Fruit fly (Drosophila melanogaster): ENCODE data around the gene X11Lbeta.

The X11Lbeta gene

DNA sequence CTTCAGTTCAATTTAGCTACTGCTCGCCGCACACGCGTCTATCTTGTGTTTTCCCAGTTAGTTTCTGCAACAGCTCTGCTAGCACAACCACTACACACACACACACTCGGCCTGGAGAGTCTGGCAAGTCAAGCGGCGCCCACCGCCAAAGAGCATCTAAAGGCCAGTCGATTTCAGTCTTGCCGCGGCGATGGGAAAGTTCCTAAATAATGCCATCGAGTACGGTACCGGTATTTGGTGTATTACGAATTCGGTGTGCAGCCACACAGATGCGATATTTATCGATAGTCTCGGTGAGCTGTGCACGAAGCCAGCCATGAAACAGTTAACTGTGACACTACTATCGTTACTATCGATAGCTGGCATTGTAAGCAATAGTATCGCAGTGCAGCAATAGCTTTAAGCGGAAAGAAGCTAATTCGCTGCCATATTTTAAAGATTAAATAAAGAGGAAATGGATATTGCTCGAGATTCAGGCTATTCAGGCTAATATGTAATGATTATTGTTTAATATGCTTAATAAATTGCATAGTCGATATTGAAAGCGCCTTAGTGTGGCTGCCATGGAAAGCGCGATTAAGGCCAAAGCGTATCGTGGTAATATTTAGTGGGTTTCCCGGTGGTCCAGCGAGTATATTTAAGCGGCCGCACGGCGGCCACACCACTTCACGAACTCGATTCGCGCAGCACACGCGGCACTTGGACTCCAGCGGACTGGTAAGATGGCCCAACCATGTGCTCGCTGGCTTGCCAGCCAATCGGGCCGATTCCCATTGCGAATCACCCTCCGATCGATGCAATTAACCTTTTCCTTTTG, 117.4 kb downstream of the X11Lbeta start, which contains the start of gene stx (continued):
- peak; percentile 69 for TF ChIP-seq wek (GFP tag; optimal IDR thresholded peaks at IDR 0.05)
- TF ChIP-seq CG13287 (GFP tag; IDR thresholded peaks at IDR 0.05; ENCODE audit: partially characterized antibody) = peak; percentile 95
- TF ChIP-seq NC2β (GFP tag; optimal IDR thresholded peaks at IDR 0.05) = peak; percentile 11
- peak; percentile 96 for TF ChIP-seq HLH4C (GFP tag; IDR thresholded peaks at IDR 0.05; ENCODE audit: partially characterized antibody)
- peak; percentile 48; the same call in 2 of the 3 replicates for TF ChIP-seq zfh1 (GFP tag; IDR thresholded peaks at IDR 0.05)
- TF ChIP-seq CG7556 (GFP tag; optimal IDR thresholded peaks at IDR 0.05) = no peak
- peak in 1 of 2 experiments; percentile 13 for TF ChIP-seq insv (GFP tag; optimal IDR thresholded peaks at IDR 0.05)
- peak; percentile 97 for TF ChIP-seq unc-4 (GFP tag; IDR thresholded peaks at IDR 0.05; ENCODE audit: partially characterized antibody)
- no peak for TF ChIP-seq fd3F (GFP tag; optimal IDR thresholded peaks at IDR 0.05)
- TF ChIP-seq ken (GFP tag; IDR thresholded peaks at IDR 0.05) = peak; percentile 56; the same call in 1 of the 3 replicates
- TF ChIP-seq CG8089 (GFP tag; optimal IDR thresholded peaks at IDR 0.05) = no peak
- no peak for TF ChIP-seq CG4282 (GFP tag; optimal IDR thresholded peaks at IDR 0.05)
- 0 out of 2 replicates have a peak, but pooled peaks have one; percentile 14 for TF ChIP-seq gsb (GFP tag; IDR thresholded peaks at IDR 0.05)
- TF ChIP-seq ham (GFP tag; IDR thresholded peaks at IDR 0.05) = no peak; the same call in 1 of the 2 replicates
- no peak for TF ChIP-seq da (GFP tag; optimal IDR thresholded peaks at IDR 0.05)
- TF ChIP-seq HLH3B (GFP tag; IDR thresholded peaks at IDR 0.05) = 0 out of 2 replicates have a peak, but pooled peaks have one; percentile 25
- peak; percentile 35 for TF ChIP-seq vvl (GFP tag; IDR thresholded peaks at IDR 0.05)
- TF ChIP-seq CG15514 (GFP tag; optimal IDR thresholded peaks at IDR 0.05) = peak; percentile 26
- peak; percentile 90 for TF ChIP-seq ato (GFP tag; IDR thresholded peaks at IDR 0.05; ENCODE audit: partially characterized antibody)
- TF ChIP-seq Atf3 (GFP tag; optimal IDR thresholded peaks at IDR 0.05) = no peak
- TF ChIP-seq Aef1 (GFP tag; IDR thresholded peaks at IDR 0.05) = no peak
- peak; percentile 32; the same call in 2 of the 3 replicates for TF ChIP-seq sr (GFP tag; IDR thresholded peaks at IDR 0.05)
- no peak for TF ChIP-seq ro (GFP tag; IDR thresholded peaks at IDR 0.05)
- peak; percentile 57; the same call in 2 of the 3 replicates for TF ChIP-seq CG17361 (GFP tag; IDR thresholded peaks at IDR 0.05)
- TF ChIP-seq amos (GFP tag; IDR thresholded peaks at IDR 0.05; ENCODE audit: partially characterized antibody) = peak; percentile 98
- TF ChIP-seq fd96Cb (tag; optimal IDR thresholded peaks at IDR 0.05) = no peak
- no peak for TF ChIP-seq CG8388 (GFP tag; optimal IDR thresholded peaks at IDR 0.05)
- peak; percentile 8 for TF ChIP-seq CG15601 (tag; optimal IDR thresholded peaks at IDR 0.05)
- TF ChIP-seq Scr (GFP tag; IDR thresholded peaks at IDR 0.05; ENCODE audit: partially characterized antibody) = peak; percentile 99
- TF ChIP-seq CG11456 (GFP tag; IDR thresholded peaks at IDR 0.05) = peak; percentile 80
- TF ChIP-seq bcd (GFP tag; optimal IDR thresholded peaks at IDR 0.05) = no peak
- TF ChIP-seq ranshi (GFP tag; IDR thresholded peaks at IDR 0.05) = peak; percentile 57; the same call in 1 of the 2 replicates
- no peak for TF ChIP-seq zen (tag; optimal IDR thresholded peaks at IDR 0.05)
- peak; percentile 16 for TF ChIP-seq hkb (optimal IDR thresholded peaks at IDR 0.05)
- TF ChIP-seq hkb (GFP tag; IDR thresholded peaks at IDR 0.05) = peak; percentile 50
- peak; percentile 42; the same call in 3 of the 4 replicates for TF ChIP-seq Gug (GFP tag; IDR thresholded peaks at IDR 0.05)
- peak; percentile 5 for TF ChIP-seq org-1 (GFP tag; optimal IDR thresholded peaks at IDR 0.05)
- TF ChIP-seq CG14014 (GFP tag; IDR thresholded peaks at IDR 0.05) = no peak; the same call in 1 of the 2 replicates
- peak; percentile 5 for TF ChIP-seq CTCF (GFP tag; optimal IDR thresholded peaks at IDR 0.05)
- peak; percentile 10 for TF ChIP-seq CG17829 (tag; optimal IDR thresholded peaks at IDR 0.05)
- peak; percentile 83 for TF ChIP-seq zen2 (GFP tag; IDR thresholded peaks at IDR 0.05; ENCODE audit: partially characterized antibody)
- no peak for TF ChIP-seq Lpt (GFP tag; optimal IDR thresholded peaks at IDR 0.05)
- TF ChIP-seq hb (GFP tag; IDR thresholded peaks at IDR 0.05; ENCODE audit: partially characterized antibody) = peak; percentile 98
- TF ChIP-seq bowl (GFP tag; IDR thresholded peaks at IDR 0.05) = 0 out of 2 replicates have a peak, but pooled peaks have one; percentile 38
- peak; percentile 94 for TF ChIP-seq Jarid2 (GFP tag; optimal IDR thresholded peaks at IDR 0.05)
- peak; percentile 36 for TF ChIP-seq CG30020 (tag; optimal IDR thresholded peaks at IDR 0.05)
- TF ChIP-seq seq (GFP tag; IDR thresholded peaks at IDR 0.05) = no peak
- no peak for TF ChIP-seq fru (optimal IDR thresholded peaks at IDR 0.05)
- TF ChIP-seq p53 (GFP tag; optimal IDR thresholded peaks at IDR 0.05) = no peak
- no peak for TF ChIP-seq CG9215 (GFP tag; IDR thresholded peaks at IDR 0.05)
